Worm (Caenorhabditis elegans): ENCODE results near the gene C49C3.11.
A peak's percentile ranks its signal among the peaks of the same experiment; 100 is the strongest.

Gene C49C3.11

DNA sequence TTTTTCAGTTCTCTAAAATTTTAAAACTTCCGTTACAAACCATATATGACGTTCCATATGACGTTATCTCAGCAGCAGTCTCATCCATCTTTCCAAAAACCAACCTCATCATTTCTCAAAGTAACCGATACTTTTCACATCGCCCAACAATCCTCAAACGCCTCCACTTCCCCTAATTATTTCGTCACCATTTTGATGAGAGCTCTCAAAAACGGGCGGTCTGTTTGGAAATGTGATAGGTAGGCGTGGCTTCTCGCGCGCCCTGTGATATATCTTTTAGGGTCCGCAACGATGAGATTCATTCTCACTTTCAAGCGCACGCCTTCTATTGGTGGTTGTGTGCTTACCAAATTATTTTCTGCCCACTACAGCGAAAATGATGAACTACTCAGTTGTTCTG lies 24.7 kb downstream of the C49C3.11 start, which contains the start of gene trh-1:
Gene trh-1, plus strand, starts transcription at position 301 of the 400 bp plus-strand sequence.
- TF ChIP-seq pes-1 (GFP tag; IDR thresholded peaks at IDR 0.05) (no peak), scrt-1 (GFP tag; IDR thresholded peaks at IDR 0.05) (no peak), sea-1 (GFP tag; conservative IDR thresholded peaks at IDR 0.05) (no peak), hmbx-1 (tag; optimal IDR thresholded peaks at IDR 0.05) (no peak), flt-1 (GFP tag; IDR thresholded peaks at IDR 0.05) (no peak), tbx-37 (GFP tag; conservative IDR thresholded peaks at IDR 0.05) (no peak), tbx-11 (GFP tag; IDR thresholded peaks at IDR 0.05) (no peak), aly-1 (tag; optimal IDR thresholded peaks at IDR 0.05) (no peak), ceh-36 (tag; optimal IDR thresholded peaks at IDR 0.05) (no peak), tra-4 (tag; optimal IDR thresholded peaks at IDR 0.05) (no peak), ets-7 (tag; optimal IDR thresholded peaks at IDR 0.05) (no peak), ama-1 (optimal IDR thresholded peaks at IDR 0.05) (no peak)

DNA sequence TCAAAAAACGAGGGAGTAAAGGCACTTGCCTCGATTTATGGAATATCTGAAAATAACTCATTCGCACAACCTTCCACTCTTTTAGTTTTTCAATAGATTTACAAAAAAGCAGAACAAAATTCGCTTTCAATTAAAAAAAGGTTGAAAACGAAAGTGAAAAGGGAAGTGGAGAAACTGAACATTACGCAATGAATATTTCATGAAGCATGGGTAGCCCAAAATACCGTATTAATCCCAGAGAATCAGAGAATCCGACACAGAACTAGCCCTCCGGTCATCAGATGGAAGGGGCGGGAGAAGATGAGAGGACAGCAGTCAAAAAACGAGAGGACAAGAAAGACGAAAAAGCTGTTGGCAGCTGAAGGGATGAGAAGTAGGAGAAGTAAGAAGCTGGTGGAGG lies 27.9 kb downstream of the C49C3.11 start, which contains the start of gene C30H6.5:
Gene C30H6.5, plus strand, starts transcription at position 301 of the 400 bp plus-strand sequence.
- TF ChIP-seq hmbx-1 (tag; optimal IDR thresholded peaks at IDR 0.05) (no peak), tra-4 (tag; optimal IDR thresholded peaks at IDR 0.05) (no peak), scrt-1 (GFP tag; IDR thresholded peaks at IDR 0.05) (no peak), B0310.2 (tag; optimal IDR thresholded peaks at IDR 0.05) (no peak), tbx-37 (GFP tag; conservative IDR thresholded peaks at IDR 0.05) (no peak), ama-1 (optimal IDR thresholded peaks at IDR 0.05) (no peak), F13C5.2 (tag; optimal IDR thresholded peaks at IDR 0.05) (no peak), ets-7 (tag; optimal IDR thresholded peaks at IDR 0.05) (no peak), hmg-4 (GFP tag; optimal IDR thresholded peaks at IDR 0.05) (no peak), tbx-11 (GFP tag; IDR thresholded peaks at IDR 0.05) (no peak), flt-1 (GFP tag; IDR thresholded peaks at IDR 0.05) (no peak), ceh-36 (tag; optimal IDR thresholded peaks at IDR 0.05) (no peak), pes-1 (GFP tag; IDR thresholded peaks at IDR 0.05) (no peak), sea-1 (GFP tag; conservative IDR thresholded peaks at IDR 0.05) (no peak), aly-1 (tag; optimal IDR thresholded peaks at IDR 0.05) (no peak), hnd-1 (tag; optimal IDR thresholded peaks at IDR 0.05) (no peak), ceh-13 (GFP tag; optimal IDR thresholded peaks at IDR 0.05) (no peak)

DNA sequence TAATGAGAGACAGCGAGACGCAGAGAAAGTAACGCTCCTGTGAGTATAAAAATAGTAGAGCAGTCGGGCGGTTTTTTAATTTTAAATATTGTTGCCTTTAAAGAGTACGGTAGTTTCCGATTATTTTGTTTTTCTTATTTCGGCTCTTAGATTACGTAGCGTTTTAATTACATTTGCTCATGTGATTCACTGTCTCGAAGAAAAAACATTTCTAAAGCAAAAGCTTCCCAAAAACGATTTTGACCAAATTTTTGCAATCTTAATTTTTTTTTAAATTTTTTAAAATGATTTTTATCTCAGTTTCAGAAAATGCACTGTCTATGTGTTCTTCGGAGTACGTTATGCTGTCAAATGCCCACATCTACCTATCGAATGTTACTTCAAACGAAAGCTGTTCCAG lies 32.5 kb downstream of the C49C3.11 start, which contains the start of gene haf-1:
Gene haf-1, plus strand, starts transcription at position 301 of the 400 bp plus-strand sequence.
- TF ChIP-seq scrt-1 (GFP tag; IDR thresholded peaks at IDR 0.05) = no peak

DNA sequence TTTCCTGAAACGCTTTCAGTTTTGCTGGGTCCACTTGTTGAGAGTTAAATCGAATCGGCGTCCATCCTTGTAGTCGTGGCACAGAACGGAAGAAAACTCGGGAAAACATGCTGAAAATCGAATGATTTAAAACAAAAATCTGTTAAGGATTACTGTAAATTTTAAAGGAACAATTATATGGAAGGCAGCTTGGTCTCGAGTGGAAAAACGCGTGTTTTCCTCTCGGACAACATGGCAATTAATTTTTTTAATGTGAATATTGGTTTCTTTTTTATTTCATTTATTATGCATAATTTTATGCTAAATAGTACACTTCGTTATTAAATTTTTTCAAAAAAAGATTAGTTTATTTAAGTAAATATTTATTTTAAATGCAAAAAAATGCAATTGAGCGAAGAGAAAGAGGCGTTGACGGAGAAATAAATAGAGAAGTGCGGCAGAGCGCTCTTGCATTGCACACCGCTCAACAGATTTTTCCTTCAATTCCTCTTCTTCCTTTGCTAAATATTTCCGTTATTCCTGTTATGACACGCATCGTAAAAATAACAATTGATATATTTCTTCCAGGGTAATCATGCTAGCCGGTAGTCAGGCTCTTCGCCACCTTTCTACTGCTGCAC lies 36.6 kb downstream of the C49C3.11 start, which contains the start of the genes C30H6.9 and dlat-2:
Gene C30H6.9, minus strand, starts transcription at position 110 of the 620 bp plus-strand sequence.
Gene dlat-2, plus strand, starts transcription at position 566 of the 620 bp plus-strand sequence.
- TF ChIP-seq F13C5.2 (tag; optimal IDR thresholded peaks at IDR 0.05) (peak; percentile 32), ets-7 (tag; optimal IDR thresholded peaks at IDR 0.05) (no peak)

DNA sequence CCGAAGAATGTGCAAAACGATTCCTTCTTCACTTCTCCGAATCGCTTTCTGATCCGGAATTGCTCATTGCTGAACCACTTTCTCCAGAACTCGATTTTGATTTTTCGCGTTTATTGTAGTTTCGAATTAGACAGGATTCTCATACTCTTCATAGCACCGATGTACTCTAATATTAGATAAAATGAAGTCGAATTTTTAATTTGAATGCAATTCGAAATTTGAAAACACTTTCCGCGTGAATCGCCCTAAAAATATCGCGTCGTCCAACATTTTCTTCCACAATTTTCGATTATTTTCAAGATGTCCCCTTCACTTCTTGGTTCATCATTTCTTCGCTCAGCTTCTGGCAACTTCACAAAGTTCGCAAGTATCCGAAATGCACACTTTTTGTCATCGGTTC lies 38.4 kb downstream of the C49C3.11 start, which contains the start of gene C30H6.8:
Gene C30H6.8, plus strand, starts transcription at position 301 of the 400 bp plus-strand sequence.
- no peak for TF ChIP-seq ceh-36 (tag; optimal IDR thresholded peaks at IDR 0.05)
- TF ChIP-seq tbx-37 (GFP tag; conservative IDR thresholded peaks at IDR 0.05) = no peak
- no peak for TF ChIP-seq ceh-13 (GFP tag; optimal IDR thresholded peaks at IDR 0.05)
- no peak for TF ChIP-seq hmg-4 (GFP tag; optimal IDR thresholded peaks at IDR 0.05)
- no peak for TF ChIP-seq hnd-1 (tag; optimal IDR thresholded peaks at IDR 0.05)
- no peak for TF ChIP-seq flt-1 (GFP tag; IDR thresholded peaks at IDR 0.05)
- no peak for TF ChIP-seq sea-1 (GFP tag; conservative IDR thresholded peaks at IDR 0.05)

DNA sequence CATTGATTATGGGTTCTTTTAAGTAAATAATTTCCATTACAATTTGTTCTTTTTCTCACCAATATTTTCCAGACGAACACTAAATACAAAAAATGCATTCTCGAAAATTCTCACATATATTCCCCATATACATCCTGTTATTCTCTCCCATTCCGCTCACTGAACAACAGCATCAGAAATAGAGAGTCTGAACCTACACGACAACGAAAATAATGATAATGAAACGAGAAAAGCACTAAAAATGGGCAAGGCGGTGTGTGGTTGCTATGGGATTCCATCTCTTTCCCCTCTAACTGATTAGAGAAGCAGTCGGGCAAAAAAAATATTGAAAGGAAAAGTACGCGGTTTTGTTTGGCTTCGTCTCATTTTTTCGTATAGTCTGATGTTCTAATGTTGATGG lies 39.5 kb downstream of the C49C3.11 start, which contains the start of gene C30H6.12:
Gene C30H6.12, plus strand, starts transcription at position 301 of the 400 bp plus-strand sequence.
- TF ChIP-seq B0310.2 (tag; optimal IDR thresholded peaks at IDR 0.05) (no peak), aly-1 (tag; optimal IDR thresholded peaks at IDR 0.05) (no peak), hmg-4 (GFP tag; optimal IDR thresholded peaks at IDR 0.05) (no peak), scrt-1 (GFP tag; IDR thresholded peaks at IDR 0.05) (no peak), hmbx-1 (tag; optimal IDR thresholded peaks at IDR 0.05) (no peak), hnd-1 (tag; optimal IDR thresholded peaks at IDR 0.05) (no peak), tra-4 (tag; optimal IDR thresholded peaks at IDR 0.05) (no peak), ceh-36 (tag; optimal IDR thresholded peaks at IDR 0.05) (no peak), tbx-11 (GFP tag; IDR thresholded peaks at IDR 0.05) (no peak), tbx-37 (GFP tag; conservative IDR thresholded peaks at IDR 0.05) (no peak), ceh-13 (GFP tag; optimal IDR thresholded peaks at IDR 0.05) (no peak)

ce11 chrIV:17387442-17387967 lies 43.9 kb downstream of the C49C3.11 start, which contains the start of gene T02D1.8:
Gene T02D1.8, minus strand, starts transcription at chrIV:17387492.
- no peak for TF ChIP-seq F13C5.2 (tag; optimal IDR thresholded peaks at IDR 0.05)
- no peak for TF ChIP-seq ceh-36 (tag; optimal IDR thresholded peaks at IDR 0.05)
- no peak for TF ChIP-seq sea-1 (GFP tag; conservative IDR thresholded peaks at IDR 0.05)
- TF ChIP-seq ceh-13 (GFP tag; optimal IDR thresholded peaks at IDR 0.05) = no peak
- no peak for TF ChIP-seq B0310.2 (tag; optimal IDR thresholded peaks at IDR 0.05)
